Worm (Caenorhabditis elegans) whole organism, L2 larva: Measurements from ENCODE around the gene str-135.
A peak's percentile ranks its signal among the peaks of the same experiment; 100 is the strongest.

Experiments used
- F13H6.1 ChIP-seq: sonication (generic microtip); optimal IDR thresholded peaks from 2 replicates; lab custom pipeline; 2016; ENCODE audit warnings: missing genetic modification characterization, missing compliant biosample characterization
- R02D3.7 ChIP-seq: fragments of 150-350 bp; optimal IDR thresholded peaks from 2 replicates; lab custom pipeline; 2014; ENCODE audit warnings: missing biosample characterization, missing genetic modification characterization
- Y55F3AM.14 ChIP-seq: fragments of 200-800 bp; sonication (Bioruptor generic); optimal IDR thresholded peaks from 2 replicates; lab custom pipeline; 2018; ENCODE audit warnings: mild to moderate bottlenecking, missing genetic modification characterization, missing compliant biosample characterization
- ZK546.5 ChIP-seq: sonication (generic microtip); optimal IDR thresholded peaks from 2 replicates; lab custom pipeline; 2017; ENCODE audit warnings: missing biosample characterization, missing genetic modification characterization
- alr-1 ChIP-seq: fragments of 150-350 bp; optimal IDR thresholded peaks from 2 replicates; lab custom pipeline; 2014; ENCODE audit warnings: missing biosample characterization, missing genetic modification characterization
- aly-2 ChIP-seq: fragments of 150-350 bp; optimal IDR thresholded peaks from 2 replicates; lab custom pipeline; 2014; ENCODE audit warnings: missing biosample characterization, missing genetic modification characterization
- ama-1 ChIP-seq: fragments of 150-350 bp; optimal IDR thresholded peaks from 2 replicates; lab custom pipeline; 2018; ENCODE audit warnings: inconsistent platforms
- blmp-1 ChIP-seq: sonication (generic microtip); optimal IDR thresholded peaks from 2 replicates; lab custom pipeline; 2017; ENCODE audit warnings: missing genetic modification characterization, mild to moderate bottlenecking, missing compliant biosample characterization, antibody characterized with exemption, moderate library complexity; ENCODE audit not compliant: insufficient read depth
- ceh-16 ChIP-seq: fragments of 150-350 bp; optimal IDR thresholded peaks from 2 replicates; lab custom pipeline; 2014; ENCODE audit warnings: missing biosample characterization, missing genetic modification characterization
- crh-2 ChIP-seq: sonication (generic microtip); optimal IDR thresholded peaks from 2 replicates; lab custom pipeline; 2017; ENCODE audit warnings: missing biosample characterization, missing genetic modification characterization
- dmd-4 ChIP-seq: sonication (generic microtip); optimal IDR thresholded peaks from 2 replicates; lab custom pipeline; 2017; ENCODE audit warnings: missing biosample characterization, missing genetic modification characterization
- elt-1 ChIP-seq: fragments of 150-350 bp; optimal IDR thresholded peaks from 2 replicates; lab custom pipeline; 2014; ENCODE audit warnings: missing biosample characterization, missing genetic modification characterization
- fos-1 ChIP-seq: fragments of 150-350 bp; optimal IDR thresholded peaks from 2 replicates; lab custom pipeline; 2014; ENCODE audit warnings: missing biosample characterization, missing genetic modification characterization
- gmeb-1 ChIP-seq: fragments of 150-350 bp; optimal IDR thresholded peaks from 2 replicates; lab custom pipeline; 2014; ENCODE audit warnings: missing biosample characterization, missing genetic modification characterization
- lin-11 ChIP-seq: fragments of 150-350 bp; sonication (generic microtip); optimal IDR thresholded peaks from 2 replicates; lab custom pipeline; 2014; ENCODE audit warnings: missing biosample characterization, missing genetic modification characterization, inconsistent platforms, mixed read lengths
- lin-39 ChIP-seq: fragments of 150-350 bp; optimal IDR thresholded peaks from 2 replicates; lab custom pipeline; 2014; ENCODE audit warnings: missing biosample characterization, missing genetic modification reagents, missing genetic modification characterization
- lsy-2 ChIP-seq, 2 experiments: fragments of 150-350 bp in 1 of 2; sonication (generic microtip) in 1 of 2; optimal IDR thresholded peaks; 2 replicates each; lab custom pipeline; 2014 to 2017; ENCODE audit warnings: missing biosample characterization in 2 of 2, missing genetic modification characterization in 2 of 2
- mab-5 ChIP-seq: fragments of 150-350 bp; optimal IDR thresholded peaks from 2 replicates; lab custom pipeline; 2014; ENCODE audit warnings: missing biosample characterization, missing genetic modification characterization
- mbf-1 ChIP-seq: sonication (generic microtip); optimal IDR thresholded peaks from 2 replicates; lab custom pipeline; 2017; ENCODE audit warnings: missing biosample characterization, missing genetic modification characterization
- mdl-1 ChIP-seq, 2 experiments: fragments of 150-350 bp in 1 of 2; sonication (generic microtip) in 1 of 2; optimal IDR thresholded peaks; 2 replicates each; lab custom pipeline; 2017; ENCODE audit warnings: missing biosample characterization in 2 of 2, missing genetic modification characterization in 2 of 2
- nhr-10 ChIP-seq: sonication (generic microtip); optimal IDR thresholded peaks from 2 replicates; lab custom pipeline; 2017; ENCODE audit warnings: missing biosample characterization, missing genetic modification characterization
- nhr-21 ChIP-seq: fragments of 150-350 bp; optimal IDR thresholded peaks from 2 replicates; lab custom pipeline; 2014; ENCODE audit warnings: missing biosample characterization, missing genetic modification characterization
- nhr-23 ChIP-seq: fragments of 150-350 bp; optimal IDR thresholded peaks from 2 replicates; lab custom pipeline; 2014; ENCODE audit warnings: missing biosample characterization, missing genetic modification reagents, missing genetic modification characterization
- nhr-237 ChIP-seq: fragments of 150-350 bp; optimal IDR thresholded peaks from 2 replicates; lab custom pipeline; 2014; ENCODE audit warnings: missing biosample characterization, missing genetic modification characterization
- nhr-25 ChIP-seq: fragments of 150-350 bp; sonication (generic microtip); optimal IDR thresholded peaks from 3 replicates; lab custom pipeline; 2014; ENCODE audit warnings: missing biosample characterization, missing genetic modification characterization
- nhr-6 ChIP-seq: fragments of 150-350 bp; optimal IDR thresholded peaks from 2 replicates; lab custom pipeline; 2014; ENCODE audit warnings: missing biosample characterization, missing genetic modification characterization
- peb-1 ChIP-seq: fragments of 150-350 bp; optimal IDR thresholded peaks from 2 replicates; lab custom pipeline; 2014; ENCODE audit warnings: missing biosample characterization, missing genetic modification characterization
- skn-1 ChIP-seq: sonication (generic microtip); optimal IDR thresholded peaks from 2 replicates; lab custom pipeline; 2017; ENCODE audit warnings: missing biosample characterization, missing genetic modification characterization
- sma-9 ChIP-seq, 2 experiments: fragments of 150-350 bp in 1 of 2; sonication (generic microtip) in 1 of 2; optimal IDR thresholded peaks; 2 replicates each; lab custom pipeline; 2014 to 2016; ENCODE audit warnings: missing genetic modification characterization in 2 of 2, mild to moderate bottlenecking in 1 of 2, missing biosample characterization in 1 of 2, missing compliant biosample characterization in 1 of 2, missing genetic modification reagents in 1 of 2, moderate library complexity in 1 of 2
- unc-62 ChIP-seq: fragments of 150-350 bp; optimal IDR thresholded peaks from 2 replicates; lab custom pipeline; 2014; ENCODE audit warnings: missing biosample characterization, missing genetic modification reagents, missing genetic modification characterization
- zag-1 ChIP-seq: fragments of 150-350 bp; optimal IDR thresholded peaks from 2 replicates; lab custom pipeline; 2014; ENCODE audit warnings: missing biosample characterization, missing genetic modification characterization
- ztf-11 ChIP-seq: sonication (generic microtip); optimal IDR thresholded peaks from 2 replicates; lab custom pipeline; 2017; ENCODE audit warnings: missing biosample characterization, missing genetic modification characterization
- ztf-4 ChIP-seq: fragments of 150-350 bp; optimal IDR thresholded peaks from 2 replicates; lab custom pipeline; 2014; ENCODE audit warnings: missing biosample characterization, missing genetic modification characterization

The str-135 gene

ce11 chrV:8281646-8282045, 976 bp upstream of the str-135 start:
- TF ChIP-seq R02D3.7 (tag; lab: Kevin White, UChicago) = no peak
- TF ChIP-seq blmp-1 (tag; lab: Kevin White, UChicago) = no peak
- no peak for TF ChIP-seq nhr-6 (tag; lab: Kevin White, UChicago)
- no peak for TF ChIP-seq F13H6.1 (tag; lab: Kevin White, UChicago)
- no peak for TF ChIP-seq gmeb-1 (tag; lab: Kevin White, UChicago)
- TF ChIP-seq zag-1 (tag; lab: Kevin White, UChicago) = no peak
- TF ChIP-seq lin-11 (tag; lab: Kevin White, UChicago) = no peak
- TF ChIP-seq ZK546.5 (tag; lab: Kevin White, UChicago) = no peak

DNA sequence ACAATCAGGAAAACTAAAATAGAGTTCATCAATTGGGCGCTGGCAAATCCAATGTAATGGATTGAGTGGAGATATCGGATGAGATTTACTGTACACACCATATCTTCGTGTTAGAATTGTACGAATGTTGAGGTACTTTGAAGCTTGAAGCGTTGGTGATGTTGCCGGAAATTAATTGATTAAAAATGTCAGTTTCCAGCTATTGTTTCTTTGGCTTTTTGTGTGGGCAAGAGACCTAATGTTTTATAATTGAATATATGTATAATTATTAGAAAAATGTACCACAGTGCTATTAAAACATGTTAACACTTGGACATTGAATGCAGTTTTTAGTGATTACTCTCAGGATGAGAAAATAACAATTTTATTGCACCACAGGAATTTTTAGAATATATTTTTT, 1.8 kb downstream of the str-135 start, which contains the start of gene str-136:
Gene str-136, minus strand, starts transcription at position 101 of the 400 bp plus-strand sequence.
- TF ChIP-seq dmd-4 (no peak), nhr-10 (tag; lab: Kevin White, UChicago) (no peak), Y55F3AM.14 (GFP tag; lab: Kevin White, UChicago) (no peak), peb-1 (no peak), mbf-1 (no peak), nhr-23 (tag; lab: Kevin White, UChicago) (no peak), unc-62 (GFP tag; lab: Kevin White, UChicago) (no peak), ZK546.5 (tag; lab: Kevin White, UChicago) (no peak), mdl-1 (tag; optimal IDR thresholded peaks at IDR 0.05; lab: Kevin White, UChicago) (no peak), zag-1 (tag; lab: Kevin White, UChicago) (no peak), lsy-2 (tag; optimal IDR thresholded peaks at IDR 0.05; lab: Kevin White, UChicago) (no peak), mab-5 (tag; lab: Kevin White, UChicago) (no peak), blmp-1 (tag; lab: Kevin White, UChicago) (no peak), ztf-11 (tag; lab: Kevin White, UChicago) (no peak), skn-1 (tag; lab: Kevin White, UChicago) (no peak)

- TF ChIP-seq crh-2 (tag; lab: Kevin White, UChicago) (peak; percentile 55), nhr-23 (tag; lab: Kevin White, UChicago) (no peak), nhr-25 (no peak), fos-1 (tag; lab: Kevin White, UChicago) (peak; percentile 41), unc-62 (GFP tag; lab: Kevin White, UChicago) (no peak), sma-9 (GFP tag; optimal IDR thresholded peaks at IDR 0.05; lab: Kevin White, UChicago) (peak; percentile 34), sma-9 (tag; optimal IDR thresholded peaks at IDR 0.05; lab: Kevin White, UChicago) (no peak), skn-1 (tag; lab: Kevin White, UChicago) (peak; percentile 20), ceh-16 (no peak), nhr-10 (tag; lab: Kevin White, UChicago) (no peak)
Measured at ce11 chrV:8271995-8272394, 8.7 kb downstream of the str-135 start, which contains the start of gene asp-5. Gene asp-5, plus strand, starts transcription at chrV:8272385.

- TF ChIP-seq Y55F3AM.14 (GFP tag; lab: Kevin White, UChicago) = no peak
- no peak for TF ChIP-seq mdl-1 (tag; optimal IDR thresholded peaks at IDR 0.05; lab: Kevin White, UChicago)
- TF ChIP-seq zag-1 (tag; lab: Kevin White, UChicago) = no peak
- TF ChIP-seq elt-1 = no peak
- no peak for TF ChIP-seq ZK546.5 (tag; lab: Kevin White, UChicago)
- TF ChIP-seq lin-39 (tag; lab: Kevin White, UChicago) = no peak
- TF ChIP-seq lsy-2 (tag; optimal IDR thresholded peaks at IDR 0.05; lab: Kevin White, UChicago) = no peak
- TF ChIP-seq nhr-237 (tag; lab: Kevin White, UChicago) = no peak
- no peak for TF ChIP-seq ztf-4 (tag; lab: Kevin White, UChicago)
- TF ChIP-seq dmd-4 = no peak
- TF ChIP-seq alr-1 (tag; lab: Kevin White, UChicago) = no peak
- no peak for TF ChIP-seq nhr-23 (tag; lab: Kevin White, UChicago)
- TF ChIP-seq fos-1 (tag; lab: Kevin White, UChicago) = no peak
- no peak for TF ChIP-seq nhr-21
- TF ChIP-seq R02D3.7 (tag; lab: Kevin White, UChicago) = no peak
- no peak for TF ChIP-seq sma-9 (GFP tag; optimal IDR thresholded peaks at IDR 0.05; lab: Kevin White, UChicago)
- TF ChIP-seq sma-9 (tag; optimal IDR thresholded peaks at IDR 0.05; lab: Kevin White, UChicago) = no peak
- TF ChIP-seq ama-1 (lab: Kevin White, UChicago) = no peak
- no peak for TF ChIP-seq aly-2 (tag; lab: Kevin White, UChicago)
- TF ChIP-seq blmp-1 (tag; lab: Kevin White, UChicago) = no peak
Measured at ce11 chrV:8271395-8271794, 9.3 kb downstream of the str-135 start.
